Fruit fly (Drosophila melanogaster) Kc167 (cell line): ENCODE measurements around the gene MED27.

Experiments used
- Myc ChIP-seq: fragments of >200 bp; optimal IDR thresholded peaks from 2 replicates; lab custom pipeline; 2017; ENCODE audit warnings: missing external identifiers
- Sin3A ChIP-seq: fragments of >200 bp; optimal IDR thresholded peaks from 2 replicates; lab custom pipeline; 2018; ENCODE audit warnings: missing external identifiers
- h ChIP-seq: fragments of >200 bp; optimal IDR thresholded peaks from 3 replicates; lab custom pipeline; 2018; ENCODE audit warnings: missing external identifiers
- insv ChIP-seq: fragments of >200 bp; optimal IDR thresholded peaks from 3 replicates; lab custom pipeline; 2018; ENCODE audit warnings: missing external identifiers
- psq ChIP-seq: fragments of >200 bp; optimal IDR thresholded peaks from 2 replicates; lab custom pipeline; 2017; ENCODE audit warnings: missing external identifiers
- ttk ChIP-seq: sonication (Bioruptor generic); optimal IDR thresholded peaks from 2 replicates; lab custom pipeline; 2017; ENCODE audit warnings: missing external identifiers

- no peak for TF ChIP-seq psq (lab: Kevin White, UChicago)
- TF ChIP-seq h (lab: Kevin White, UChicago): no peak
- no peak for TF ChIP-seq ttk (lab: Kevin White, UChicago)
- TF ChIP-seq Sin3A (lab: Kevin White, UChicago): no peak
- no peak for TF ChIP-seq Myc
- TF ChIP-seq insv (lab: Kevin White, UChicago): no peak
These were observed 11.5 kb upstream of the MED27 start for dm6 chr3R:5643421-5643820.
